Fruit fly (Drosophila melanogaster) whole organism, adult: ENCODE data around the gene bab1.

Experiments
- CG11617 ChIP-seq: fragments of 200-800 bp; sonication (Bioruptor generic); optimal IDR thresholded peaks from 2 replicates; lab custom pipeline; 2017; ENCODE audit warnings: mild to moderate bottlenecking, missing biosample characterization, missing genetic modification reagents, missing genetic modification characterization
- CG12768 ChIP-seq: fragments of 200-800 bp; sonication (Bioruptor generic); optimal IDR thresholded peaks from 2 replicates; lab custom pipeline; 2017; ENCODE audit warnings: missing biosample characterization, missing genetic modification characterization, mild to moderate bottlenecking, moderate library complexity, missing genetic modification reagents
- CG14711 ChIP-seq: fragments of 200-800 bp; sonication (Bioruptor generic); optimal IDR thresholded peaks from 2 replicates; lab custom pipeline; 2018; ENCODE audit warnings: missing biosample characterization, mild to moderate bottlenecking, missing genetic modification characterization, moderate library complexity
- CG1620 ChIP-seq: fragments of 200-800 bp; sonication (Bioruptor generic); optimal IDR thresholded peaks from 2 replicates; lab custom pipeline; 2016; ENCODE audit warnings: missing biosample characterization, missing genetic modification characterization
- CG33017 ChIP-seq: fragments of 200-800 bp; sonication (Bioruptor generic); optimal IDR thresholded peaks from 2 replicates; lab custom pipeline; 2018; ENCODE audit warnings: missing biosample characterization, mild to moderate bottlenecking, missing genetic modification characterization, moderate library complexity
- CG5204 ChIP-seq: fragments of 200-800 bp; sonication (Bioruptor generic); optimal IDR thresholded peaks from 2 replicates; lab custom pipeline; 2016; ENCODE audit warnings: missing biosample characterization, missing genetic modification characterization
- CG7045 ChIP-seq: fragments of 200-800 bp; sonication (Bioruptor generic); optimal IDR thresholded peaks from 2 replicates; lab custom pipeline; 2017; ENCODE audit warnings: missing biosample characterization, mild to moderate bottlenecking, missing genetic modification characterization
- CG7101 ChIP-seq: fragments of 200-800 bp; sonication (Bioruptor generic); optimal IDR thresholded peaks from 2 replicates; lab custom pipeline; 2018; ENCODE audit warnings: missing biosample characterization, mild to moderate bottlenecking, missing genetic modification characterization, moderate library complexity
- Clk ChIP-seq: fragments of 200-800 bp; sonication (Bioruptor generic); optimal IDR thresholded peaks from 2 replicates; lab custom pipeline; 2017; ENCODE audit warnings: missing biosample characterization, missing genetic modification characterization
- Crg-1 ChIP-seq: fragments of 200-800 bp; sonication (Bioruptor generic); optimal IDR thresholded peaks from 2 replicates; lab custom pipeline; 2016; ENCODE audit warnings: missing biosample characterization, missing genetic modification characterization
- Hr96 ChIP-seq: fragments of 200-800 bp; sonication (Bioruptor generic); optimal IDR thresholded peaks from 2 replicates; lab custom pipeline; 2016; ENCODE audit warnings: missing biosample characterization, missing genetic modification characterization
- Mnt ChIP-seq: fragments of 200-800 bp; sonication (Bioruptor generic); optimal IDR thresholded peaks from 2 replicates; lab custom pipeline; 2016; ENCODE audit warnings: missing biosample characterization, mild to moderate bottlenecking, missing genetic modification characterization
- bab1 ChIP-seq: fragments of 200-800 bp; sonication (Bioruptor generic); optimal IDR thresholded peaks from 3 replicates; lab custom pipeline; 2019; ENCODE audit warnings: missing biosample characterization, mild to moderate bottlenecking, missing genetic modification characterization, moderate library complexity
- cic ChIP-seq: fragments of 200-800 bp; sonication (Bioruptor generic); optimal IDR thresholded peaks from 2 replicates; lab custom pipeline; 2017; ENCODE audit warnings: missing biosample characterization, mild to moderate bottlenecking, missing genetic modification characterization, moderate library complexity
- cnc ChIP-seq, 2 experiments: fragments of >200 bp; optimal IDR thresholded peaks; 2 replicates each; lab custom pipeline; 2017
- kay ChIP-seq: fragments of 200-800 bp; sonication (Bioruptor generic); peaks from one replicate; lab custom pipeline; 2016; ENCODE audit warnings: missing biosample characterization, missing genetic modification characterization, borderline replicate concordance
- ovo ChIP-seq: fragments of 200-800 bp; sonication (Bioruptor generic); optimal IDR thresholded peaks from 2 replicates; lab custom pipeline; 2016; ENCODE audit warnings: missing biosample characterization, missing genetic modification characterization
- pad ChIP-seq: fragments of 200-800 bp; sonication (Bioruptor generic); optimal IDR thresholded peaks from 3 replicates; lab custom pipeline; 2017; ENCODE audit warnings: missing biosample characterization, missing genetic modification characterization, mild to moderate bottlenecking, moderate library complexity, missing genetic modification reagents
- tj ChIP-seq: fragments of 200-800 bp; sonication (Bioruptor generic); optimal IDR thresholded peaks from 3 replicates; lab custom pipeline; 2017; ENCODE audit warnings: missing biosample characterization, mild to moderate bottlenecking, missing genetic modification characterization, moderate library complexity
- toe ChIP-seq: fragments of 200-800 bp; sonication (Bioruptor generic); optimal IDR thresholded peaks from 2 replicates; lab custom pipeline; 2016; ENCODE audit warnings: missing biosample characterization, missing genetic modification characterization

Gene bab1

dm6 chr3L:1019876-1020275 is 81.0 kb downstream of the bab1 start:
- TF ChIP-seq toe (no peak), CG5204 (GFP tag; lab: Kevin White, UChicago) (no peak), Crg-1 (no peak), Hr96 (GFP tag; lab: Kevin White, UChicago) (no peak), ovo (GFP tag; lab: Kevin White, UChicago) (no peak), bab1 (GFP tag; lab: Kevin White, UChicago) (no peak), CG14711 (tag; lab: Kevin White, UChicago) (no peak), CG33017 (tag; lab: Kevin White, UChicago) (no peak), cnc (optimal IDR thresholded peaks at IDR 0.05; lab: Kevin White, UChicago) (no peak), CG7101 (tag; lab: Kevin White, UChicago) (no peak), CG1620 (GFP tag; lab: Kevin White, UChicago) (no peak), tj (GFP tag; lab: Kevin White, UChicago) (no peak), cic (no peak), CG7045 (GFP tag; lab: Kevin White, UChicago) (no peak), CG11617 (GFP tag; lab: Kevin White, UChicago) (no peak), Clk (GFP tag; lab: Kevin White, UChicago) (no peak), CG12768 (GFP tag; lab: Kevin White, UChicago) (no peak), pad (GFP tag; lab: Kevin White, UChicago) (no peak)

- TF ChIP-seq bab1 (GFP tag; lab: Kevin White, UChicago), result no peak
- no peak for TF ChIP-seq CG7101 (tag; lab: Kevin White, UChicago)
- peak; percentile 31 for TF ChIP-seq CG7045 (GFP tag; lab: Kevin White, UChicago)
Observed at dm6 chr3L:1010969-1011368, 89.9 kb downstream of the bab1 start.

DNA sequence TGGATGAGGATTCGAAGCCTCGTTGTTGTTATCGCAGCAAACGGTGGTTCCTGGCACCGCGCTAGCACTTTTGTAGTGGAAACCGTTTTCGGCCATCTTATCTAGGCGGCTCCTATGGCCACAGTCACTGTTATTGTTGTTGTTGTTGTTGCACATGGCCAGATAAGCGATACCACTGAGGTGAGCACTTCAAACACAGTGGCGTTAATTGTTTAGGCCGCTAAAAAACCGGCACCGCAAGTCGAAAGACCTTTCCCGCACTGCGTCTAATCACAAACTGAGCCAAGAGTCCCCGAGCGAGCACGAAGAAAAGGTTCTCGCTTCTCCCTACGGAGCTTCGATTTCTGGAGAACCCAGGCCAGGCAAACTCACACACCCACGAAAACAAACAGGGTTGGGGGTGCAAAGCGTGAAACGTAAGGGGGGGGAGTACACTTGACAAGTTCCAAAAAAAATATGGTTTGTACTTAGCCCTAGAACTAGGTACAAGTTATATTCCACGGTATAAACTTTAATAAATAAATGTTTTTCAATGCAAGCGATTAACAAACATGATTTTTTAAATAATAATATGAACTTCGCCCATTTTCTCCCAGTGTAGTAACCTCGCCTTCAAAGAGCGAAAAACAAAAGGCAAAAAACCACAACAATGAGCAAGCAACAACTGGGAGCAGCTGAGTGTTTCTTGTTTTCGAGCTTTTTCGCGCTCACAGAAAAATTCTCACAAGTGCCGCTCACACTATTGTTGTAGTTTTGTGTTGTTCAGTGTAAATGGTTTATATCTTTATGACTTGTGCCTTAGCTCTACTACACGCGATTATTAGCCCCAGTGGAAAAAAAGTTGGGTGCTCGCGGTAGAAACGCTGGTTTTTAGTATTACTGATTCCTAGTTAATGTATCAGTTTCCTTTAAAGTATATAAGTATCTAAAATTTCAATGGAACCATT is 93.1 kb downstream of the bab1 start:
- TF ChIP-seq CG33017 (tag; lab: Kevin White, UChicago) (peak; percentile 70), kay (peak; percentile 21), cnc (optimal IDR thresholded peaks at IDR 0.05; lab: Kevin White, UChicago) (no peak), ovo (GFP tag; lab: Kevin White, UChicago) (peak; percentile 3), CG1620 (GFP tag; lab: Kevin White, UChicago) (no peak), CG11617 (GFP tag; lab: Kevin White, UChicago) (peak; percentile 79), CG12768 (GFP tag; lab: Kevin White, UChicago) (peak; percentile 81), toe (peak; percentile 6), Mnt (GFP tag; lab: Kevin White, UChicago) (peak; percentile 75), Crg-1 (peak; percentile 19), CG7101 (tag; lab: Kevin White, UChicago) (peak; percentile 81), bab1 (GFP tag; lab: Kevin White, UChicago) (peak; percentile 30), CG5204 (GFP tag; lab: Kevin White, UChicago) (no peak), CG7045 (GFP tag; lab: Kevin White, UChicago) (peak; percentile 78), tj (GFP tag; lab: Kevin White, UChicago) (peak; percentile 33), pad (GFP tag; lab: Kevin White, UChicago) (peak; percentile 51), CG14711 (tag; lab: Kevin White, UChicago) (peak; percentile 81), cic (peak; percentile 57), Clk (GFP tag; lab: Kevin White, UChicago) (peak; percentile 55), Hr96 (GFP tag; lab: Kevin White, UChicago) (peak; percentile 83)

DNA sequence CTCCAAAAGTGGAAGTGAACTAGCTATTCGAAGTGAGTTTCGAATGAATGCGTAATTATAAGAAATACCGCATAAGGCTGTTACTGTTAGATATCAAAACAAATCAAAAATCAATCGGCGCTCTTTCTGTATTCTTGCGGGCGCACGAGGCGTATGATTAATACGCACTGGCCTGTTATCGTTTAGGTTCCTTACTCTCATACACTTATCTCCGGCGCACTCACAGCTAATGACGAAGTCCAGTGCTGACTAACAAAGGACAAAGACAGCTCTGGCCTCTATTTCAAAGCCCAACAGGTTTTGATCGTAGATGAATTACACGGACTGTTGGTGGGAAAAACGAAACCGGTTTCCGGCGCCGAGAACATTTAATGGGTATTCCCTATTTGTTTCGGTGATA is 95.0 kb downstream of the bab1 start:
- TF ChIP-seq ovo (GFP tag; lab: Kevin White, UChicago) (no peak), tj (GFP tag; lab: Kevin White, UChicago) (no peak), Hr96 (GFP tag; lab: Kevin White, UChicago) (no peak), Clk (GFP tag; lab: Kevin White, UChicago) (no peak), Crg-1 (no peak), pad (GFP tag; lab: Kevin White, UChicago) (no peak), CG7101 (tag; lab: Kevin White, UChicago) (no peak)

DNA sequence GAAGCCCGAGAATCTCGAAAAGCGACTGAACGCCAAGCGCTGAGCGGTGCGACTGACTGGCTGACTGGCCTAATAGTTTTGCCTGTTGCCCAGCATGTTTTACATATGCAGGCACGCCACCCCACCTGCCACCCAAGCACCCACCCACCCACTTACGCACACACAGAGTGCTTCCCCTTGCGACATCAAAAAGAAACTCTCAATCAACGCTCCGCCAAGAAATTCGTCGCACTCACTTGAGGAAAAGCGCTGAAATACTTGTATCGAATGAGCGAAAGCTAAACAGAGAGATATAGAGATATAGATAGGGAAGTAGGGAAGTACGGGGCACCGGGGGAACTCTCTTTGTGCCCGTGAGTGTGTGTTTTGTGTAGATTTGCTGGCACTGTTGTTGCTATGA is 100.3 kb downstream of the bab1 start:
- no peak for TF ChIP-seq CG7101 (tag; lab: Kevin White, UChicago)
- TF ChIP-seq ovo (GFP tag; lab: Kevin White, UChicago), result no peak
- TF ChIP-seq kay, result peak; percentile 92
- no peak for TF ChIP-seq cic
- peak; percentile 68 for TF ChIP-seq CG12768 (GFP tag; lab: Kevin White, UChicago)
- peak; percentile 4 for TF ChIP-seq pad (GFP tag; lab: Kevin White, UChicago)
- TF ChIP-seq CG11617 (GFP tag; lab: Kevin White, UChicago), result no peak
- no peak for TF ChIP-seq tj (GFP tag; lab: Kevin White, UChicago)
- no peak for TF ChIP-seq toe
- no peak for TF ChIP-seq CG33017 (tag; lab: Kevin White, UChicago)
- no peak for TF ChIP-seq CG5204 (GFP tag; lab: Kevin White, UChicago)
- no peak for TF ChIP-seq bab1 (GFP tag; lab: Kevin White, UChicago)

DNA sequence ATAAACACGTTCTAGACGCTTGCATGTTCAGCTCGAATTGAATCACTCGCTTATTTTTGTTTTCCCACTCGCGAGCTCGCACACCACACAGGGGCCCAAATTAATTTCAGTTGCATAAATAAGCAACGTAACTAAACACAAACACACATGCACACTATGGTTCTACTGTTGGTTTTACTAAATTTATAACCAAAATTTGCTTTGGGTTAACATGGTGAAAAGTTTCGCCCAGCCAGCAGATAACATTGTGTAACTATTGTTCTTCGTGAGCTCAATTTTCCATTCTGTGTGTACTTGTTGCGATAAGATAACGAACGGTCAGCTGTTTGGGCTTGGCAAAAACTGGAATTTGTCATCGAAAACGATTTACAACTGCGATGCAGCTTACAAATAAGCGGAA is 100.9 kb downstream of the bab1 start:
- TF ChIP-seq kay, result peak; percentile 24
- TF ChIP-seq CG7101 (tag; lab: Kevin White, UChicago), result no peak
- no peak for TF ChIP-seq Hr96 (GFP tag; lab: Kevin White, UChicago)
- no peak for TF ChIP-seq CG14711 (tag; lab: Kevin White, UChicago)
